Worm (Caenorhabditis elegans) whole organism, L3 larva: ENCODE results near the gene Y48C3A.5.

ENCODE experiments used
- R02D3.7 ChIP-seq: fragments of 150-350 bp; optimal IDR thresholded peaks from 2 replicates; lab custom pipeline; 2014; ENCODE audit warnings: missing biosample characterization, missing genetic modification characterization
- ZK546.5 ChIP-seq: sonication (generic microtip); optimal IDR thresholded peaks from 2 replicates; lab custom pipeline; 2017; ENCODE audit warnings: missing biosample characterization, missing genetic modification characterization
- aly-2 ChIP-seq: fragments of 150-350 bp; optimal IDR thresholded peaks from 2 replicates; lab custom pipeline; 2014; ENCODE audit warnings: missing biosample characterization, missing genetic modification characterization
- ama-1 ChIP-seq: fragments of 150-350 bp; optimal IDR thresholded peaks from 2 replicates; lab custom pipeline; 2018
- ceh-82 ChIP-seq: fragments of 150-350 bp; optimal IDR thresholded peaks from 2 replicates; lab custom pipeline; 2014; ENCODE audit warnings: missing biosample characterization, missing genetic modification characterization
- ceh-9 ChIP-seq: sonication (generic microtip); optimal IDR thresholded peaks from 2 replicates; lab custom pipeline; 2018; ENCODE audit warnings: missing biosample characterization, missing genetic modification characterization
- daf-12 ChIP-seq: fragments of 150-350 bp; optimal IDR thresholded peaks from 2 replicates; lab custom pipeline; 2014; ENCODE audit warnings: missing biosample characterization, missing genetic modification reagents, missing genetic modification characterization
- egl-27 ChIP-seq: sonication (generic microtip); optimal IDR thresholded peaks from 4 replicates; lab custom pipeline; 2017; ENCODE audit warnings: missing biosample characterization, missing genetic modification reagents, missing genetic modification characterization
- egl-5 ChIP-seq: fragments of 150-350 bp; optimal IDR thresholded peaks from 2 replicates; lab custom pipeline; 2017; ENCODE audit warnings: missing biosample characterization, missing genetic modification reagents, missing genetic modification characterization, inconsistent platforms
- elt-1 ChIP-seq: fragments of 150-350 bp; optimal IDR thresholded peaks from 2 replicates; lab custom pipeline; 2014; ENCODE audit warnings: missing biosample characterization, missing genetic modification characterization
- elt-2 ChIP-seq: sonication (generic microtip); optimal IDR thresholded peaks from 2 replicates; lab custom pipeline; 2016; ENCODE audit warnings: missing genetic modification reagents, mild to moderate bottlenecking, missing genetic modification characterization, missing compliant biosample characterization
- elt-3 ChIP-seq, 3 experiments: fragments of 150-350 bp in 1 of 3; sonication (generic microtip) in 2 of 3; optimal IDR thresholded peaks; 2 replicates in 2 of 3; 4 replicates in 1 of 3; lab custom pipeline; 2014 to 2017; ENCODE audit warnings: missing biosample characterization in 3 of 3, missing genetic modification characterization in 3 of 3
- eor-1 ChIP-seq, 2 experiments: fragments of 150-350 bp; optimal IDR thresholded peaks; 2 replicates each; lab custom pipeline; 2014 to 2018; ENCODE audit warnings: missing biosample characterization in 2 of 2, missing genetic modification characterization in 2 of 2
- fkh-10 ChIP-seq: sonication (generic microtip); optimal IDR thresholded peaks from 2 replicates; lab custom pipeline; 2017; ENCODE audit warnings: missing biosample characterization, missing genetic modification reagents, missing genetic modification characterization
- fkh-2 ChIP-seq: fragments of 150-350 bp; optimal IDR thresholded peaks from 2 replicates; lab custom pipeline; 2014; ENCODE audit warnings: missing biosample characterization, missing genetic modification reagents, missing genetic modification characterization
- fos-1 ChIP-seq: fragments of 150-350 bp; optimal IDR thresholded peaks from 2 replicates; lab custom pipeline; 2014; ENCODE audit warnings: missing biosample characterization, missing genetic modification characterization
- hmg-11 ChIP-seq: sonication (generic microtip); optimal IDR thresholded peaks from 2 replicates; lab custom pipeline; 2016; ENCODE audit warnings: missing genetic modification characterization, missing compliant biosample characterization
- jun-1 ChIP-seq: fragments of 150-350 bp; optimal IDR thresholded peaks from 2 replicates; lab custom pipeline; 2014; ENCODE audit warnings: missing biosample characterization, missing genetic modification reagents, missing genetic modification characterization
- lin-15B ChIP-seq: fragments of 150-350 bp; optimal IDR thresholded peaks from 2 replicates; lab custom pipeline; 2014; ENCODE audit warnings: missing biosample characterization, missing genetic modification characterization
- lin-39 ChIP-seq: fragments of 150-350 bp; optimal IDR thresholded peaks from 2 replicates; lab custom pipeline; 2018; ENCODE audit warnings: missing biosample characterization, missing genetic modification reagents, missing genetic modification characterization
- nhr-11 ChIP-seq: fragments of 150-350 bp; optimal IDR thresholded peaks from 2 replicates; lab custom pipeline; 2014; ENCODE audit warnings: missing biosample characterization, missing genetic modification characterization
- nhr-12 ChIP-seq: fragments of 150-350 bp; optimal IDR thresholded peaks from 2 replicates; lab custom pipeline; 2014; ENCODE audit warnings: missing biosample characterization, missing genetic modification characterization
- nhr-237 ChIP-seq: fragments of 150-350 bp; optimal IDR thresholded peaks from 2 replicates; lab custom pipeline; 2014; ENCODE audit warnings: missing biosample characterization, missing genetic modification characterization
- nhr-25 ChIP-seq: sonication (generic microtip); optimal IDR thresholded peaks from 2 replicates; lab custom pipeline; 2017; ENCODE audit warnings: missing biosample characterization, missing genetic modification characterization
- nhr-28 ChIP-seq: fragments of 150-350 bp; optimal IDR thresholded peaks from 2 replicates; lab custom pipeline; 2014; ENCODE audit warnings: missing biosample characterization, missing genetic modification characterization
- nhr-43 ChIP-seq: sonication (generic microtip); optimal IDR thresholded peaks from 2 replicates; lab custom pipeline; 2016; ENCODE audit warnings: mild to moderate bottlenecking, missing genetic modification characterization, missing compliant biosample characterization; ENCODE audit not compliant: poor library complexity, severe bottlenecking
- nhr-67 ChIP-seq: fragments of 150-350 bp; optimal IDR thresholded peaks from 2 replicates; lab custom pipeline; 2014; ENCODE audit warnings: missing biosample characterization, missing genetic modification characterization
- nhr-76 ChIP-seq: fragments of 150-350 bp; sonication (generic microtip); optimal IDR thresholded peaks from 5 replicates; lab custom pipeline; 2014; ENCODE audit warnings: missing biosample characterization, missing genetic modification characterization
- pqm-1 ChIP-seq: fragments of 150-350 bp; optimal IDR thresholded peaks from 2 replicates; lab custom pipeline; 2017; ENCODE audit warnings: missing biosample characterization, missing genetic modification characterization, inconsistent platforms
- sea-2 ChIP-seq: fragments of 150-350 bp; sonication (generic microtip); optimal IDR thresholded peaks from 4 replicates; lab custom pipeline; 2014; ENCODE audit warnings: missing biosample characterization, missing genetic modification reagents, missing genetic modification characterization
- skn-1 ChIP-seq: fragments of 150-350 bp; optimal IDR thresholded peaks from 2 replicates; lab custom pipeline; 2014; ENCODE audit warnings: missing biosample characterization, missing genetic modification characterization
- tbx-2 ChIP-seq: sonication (generic microtip); optimal IDR thresholded peaks from 2 replicates; lab custom pipeline; 2016; ENCODE audit warnings: mild to moderate bottlenecking, missing genetic modification characterization, missing compliant biosample characterization
- unc-39 ChIP-seq: sonication (generic microtip); optimal IDR thresholded peaks from 4 replicates; lab custom pipeline; 2017; ENCODE audit warnings: missing biosample characterization, missing genetic modification characterization
- unc-62 ChIP-seq: fragments of 150-350 bp; sonication (generic microtip); optimal IDR thresholded peaks from 4 replicates; lab custom pipeline; 2014; ENCODE audit warnings: missing biosample characterization, missing genetic modification reagents, missing genetic modification characterization
- ztf-4 ChIP-seq: fragments of 150-350 bp; optimal IDR thresholded peaks from 2 replicates; lab custom pipeline; 2014; ENCODE audit warnings: missing biosample characterization, missing genetic modification characterization

Gene Y48C3A.5

ce11 chrII:13270776-13271175 is at the start of gene Y48C3A.5:
Y48C3A.5 (plus strand) TSS chrII:13271076.
- TF ChIP-seq skn-1 (tag; lab: Kevin White, UChicago) = no peak
- TF ChIP-seq unc-62 (GFP tag; lab: Kevin White, UChicago) = no peak
- TF ChIP-seq ceh-82 (tag; lab: Kevin White, UChicago) = no peak
- TF ChIP-seq daf-12 = no peak
- TF ChIP-seq nhr-25 = no peak
- TF ChIP-seq nhr-67 (tag; lab: Kevin White, UChicago) = no peak
- no peak for TF ChIP-seq egl-5
- TF ChIP-seq elt-2 (tag; lab: Kevin White, UChicago) = no peak
- TF ChIP-seq nhr-28 (tag; lab: Kevin White, UChicago) = no peak
- TF ChIP-seq nhr-43 (tag; lab: Kevin White, UChicago) = no peak
- TF ChIP-seq fkh-2 (tag; lab: Kevin White, UChicago) = no peak
- TF ChIP-seq nhr-11 (tag; lab: Kevin White, UChicago) = no peak
- TF ChIP-seq fkh-10 (GFP tag; lab: Kevin White, UChicago) = no peak
- TF ChIP-seq aly-2 (tag; lab: Kevin White, UChicago) = no peak
- TF ChIP-seq nhr-237 (tag; lab: Kevin White, UChicago) = no peak
- no peak for TF ChIP-seq lin-39 (tag; lab: Kevin White, UChicago)
- no peak for TF ChIP-seq pqm-1
- no peak for TF ChIP-seq jun-1
- no peak for TF ChIP-seq ama-1 (lab: Kevin White, UChicago)
- no peak for TF ChIP-seq hmg-11 (tag; lab: Kevin White, UChicago)
- TF ChIP-seq, all 47 proteins: peak for 0

ce11 chrII:13230489-13231196 is 40.2 kb upstream of the Y48C3A.5 start:
- TF ChIP-seq nhr-11 (tag; lab: Kevin White, UChicago) (peak; percentile 90), nhr-12 (tag; lab: Kevin White, UChicago) (no peak)

- TF ChIP-seq tbx-2 (tag; lab: Kevin White, UChicago) = no peak
- no peak for TF ChIP-seq lin-15B (tag; lab: Kevin White, UChicago)
- TF ChIP-seq unc-62 (GFP tag; lab: Kevin White, UChicago) = no peak
- TF ChIP-seq nhr-76 = no peak
- no peak for TF ChIP-seq ceh-82 (tag; lab: Kevin White, UChicago)
- no peak for TF ChIP-seq hmg-11 (tag; lab: Kevin White, UChicago)
- no peak for TF ChIP-seq aly-2 (tag; lab: Kevin White, UChicago)
- TF ChIP-seq fkh-10 (GFP tag; lab: Kevin White, UChicago) = no peak
- no peak for TF ChIP-seq egl-27
- no peak for TF ChIP-seq elt-3 (tag; optimal IDR thresholded peaks at IDR 0.05; lab: Kevin White, UChicago)
- TF ChIP-seq fos-1 (tag; lab: Kevin White, UChicago) = no peak
- TF ChIP-seq ztf-4 (tag; lab: Kevin White, UChicago) = no peak
- TF ChIP-seq unc-39 (tag; lab: Kevin White, UChicago) = no peak
- TF ChIP-seq nhr-12 (tag; lab: Kevin White, UChicago) = no peak
- no peak for TF ChIP-seq elt-2 (tag; lab: Kevin White, UChicago)
- no peak for TF ChIP-seq R02D3.7 (tag; lab: Kevin White, UChicago)
- TF ChIP-seq nhr-43 (tag; lab: Kevin White, UChicago) = no peak
- TF ChIP-seq eor-1 (tag; optimal IDR thresholded peaks at IDR 0.05; lab: Kevin White, UChicago) = no peak
- no peak for TF ChIP-seq ceh-9 (tag; lab: Kevin White, UChicago)
- no peak for TF ChIP-seq ZK546.5 (tag; lab: Kevin White, UChicago)
Measured at ce11 chrII:13233712-13234111, 37.2 kb upstream of the Y48C3A.5 start.

ce11 chrII:13235289-13235688 is 35.6 kb upstream of the Y48C3A.5 start, which contains the start of gene flp-16:
flp-16 (plus strand) TSS chrII:13235306.
- TF ChIP-seq elt-1 (tag; lab: Kevin White, UChicago) = no peak
- no peak for TF ChIP-seq jun-1
- TF ChIP-seq sea-2 (GFP tag; lab: Kevin White, UChicago) = no peak
